Worm (Caenorhabditis elegans): ENCODE data around the gene F46C5.1.

F46C5.1 gene

DNA sequence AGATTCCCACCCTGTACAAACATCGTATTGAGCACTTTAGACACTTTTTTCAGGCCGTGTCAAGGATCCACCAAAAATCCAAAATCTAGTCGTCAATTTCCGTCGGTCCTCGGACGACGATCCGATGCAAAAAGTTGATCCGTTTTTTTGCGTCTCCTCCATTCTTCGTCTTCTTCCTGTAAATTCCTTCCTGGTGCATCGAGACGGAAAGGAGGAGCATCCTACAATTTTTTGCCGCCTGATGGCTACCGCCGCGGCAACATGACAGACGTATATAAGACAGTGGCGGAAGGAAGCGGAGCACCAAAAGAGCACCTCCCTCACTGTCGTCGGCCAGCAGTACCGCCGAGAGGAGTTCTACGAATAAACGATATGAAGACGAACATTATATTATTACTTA is 20.2 kb downstream of the F46C5.1 start, which contains the start of gene appg-2:
TSS of gene appg-2 (plus strand) at position 301 of the 400 bp plus-strand sequence.
- no peak for TF ChIP-seq F57A8.1 (GFP tag; optimal IDR thresholded peaks at IDR 0.05)
- no peak for TF ChIP-seq tbp1 (GFP tag; optimal IDR thresholded peaks at IDR 0.05)
- no peak for TF ChIP-seq lir-1 (GFP tag; conservative IDR thresholded peaks at IDR 0.05)
- no peak for TF ChIP-seq athp-1 (tag; optimal IDR thresholded peaks at IDR 0.05)
- 0 out of 2 replicates have a peak, but pooled peaks have one; percentile 17 for TF ChIP-seq zfh-2 (GFP tag; conservative IDR thresholded peaks at IDR 0.05)
- TF ChIP-seq lin-40 (tag; optimal IDR thresholded peaks at IDR 0.05), result no peak

DNA sequence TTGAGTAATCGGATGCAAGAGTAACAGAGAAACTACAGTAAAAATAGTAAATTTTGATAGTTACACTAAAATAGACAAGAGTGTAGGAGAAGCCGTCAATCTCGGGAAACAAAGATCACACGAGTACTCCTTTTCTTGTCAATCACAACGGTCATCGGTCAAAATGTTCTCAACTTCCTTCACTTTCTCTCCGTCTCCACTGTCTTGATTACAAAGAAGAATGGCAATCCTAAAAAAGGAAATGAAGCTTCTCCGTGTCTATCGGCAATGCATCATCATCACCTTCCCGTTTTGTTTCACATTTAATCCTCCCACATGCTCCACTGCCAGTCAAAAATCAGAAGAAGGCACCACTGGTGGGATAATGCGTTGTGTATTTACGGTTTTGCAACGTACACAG is 21.3 kb downstream of the F46C5.1 start:
- TF ChIP-seq ets-4 (GFP tag; optimal IDR thresholded peaks at IDR 0.05) (no peak), ekl-4 (GFP tag; IDR thresholded peaks at IDR 0.05) (no peak), cebp-2 (GFP tag; IDR thresholded peaks at IDR 0.05) (0 out of 2 replicates have a peak, but pooled peaks have one; percentile 31), B0261.1 (tag; optimal IDR thresholded peaks at IDR 0.05) (no peak), lag-1 (GFP tag; IDR thresholded peaks at IDR 0.05) (no peak), F57A8.1 (GFP tag; optimal IDR thresholded peaks at IDR 0.05) (no peak), ztf-22 (GFP tag; optimal IDR thresholded peaks at IDR 0.05) (no peak), T07F8.4 (tag; optimal IDR thresholded peaks at IDR 0.05) (no peak)

DNA sequence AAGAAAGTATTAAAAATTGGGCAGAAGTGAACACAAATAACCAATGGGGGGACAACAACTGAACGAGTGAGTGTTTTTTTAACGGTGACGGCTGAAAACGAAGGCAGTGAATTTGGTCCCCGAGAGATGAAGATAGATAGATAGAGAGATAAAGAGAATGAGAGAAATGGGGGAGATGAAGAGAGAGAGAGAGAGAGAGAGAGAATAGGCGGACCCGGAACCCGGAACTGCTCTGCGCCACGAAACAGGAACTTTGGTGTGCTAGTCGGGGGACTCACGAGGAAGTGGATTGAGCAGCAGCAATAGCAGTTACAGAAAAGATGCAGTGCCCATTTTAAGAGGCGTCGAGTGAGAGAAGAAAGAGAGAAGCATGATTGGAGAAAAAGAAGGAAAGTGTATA is 24.6 kb downstream of the F46C5.1 start:
- TF ChIP-seq Y79H2A.3 (GFP tag; conservative IDR thresholded peaks at IDR 0.05), result no peak
- no peak for TF ChIP-seq gei-17 (GFP tag; optimal IDR thresholded peaks at IDR 0.05)
- TF ChIP-seq K11D2.4 (GFP tag; IDR thresholded peaks at IDR 0.05), result no peak
- peak; percentile 5 for TF ChIP-seq ztf-18 (tag; optimal IDR thresholded peaks at IDR 0.05)
- TF ChIP-seq ZK185.1 (tag; optimal IDR thresholded peaks at IDR 0.05; ENCODE audit: poor library complexity, severe bottlenecking), result peak; percentile 31
- peak; percentile 8 for TF ChIP-seq madf-10 (tag; optimal IDR thresholded peaks at IDR 0.05)
- TF ChIP-seq attf-5 (GFP tag; optimal IDR thresholded peaks at IDR 0.05), result peak; percentile 26
- no peak for TF ChIP-seq T07F8.4 (tag; optimal IDR thresholded peaks at IDR 0.05)
- no peak for TF ChIP-seq F49E8.2 (tag; optimal IDR thresholded peaks at IDR 0.05; ENCODE audit: insufficient read depth)
- TF ChIP-seq somi-1 (GFP tag; optimal IDR thresholded peaks at IDR 0.05), result peak; percentile 63
- TF ChIP-seq hlh-26 (GFP tag; conservative IDR thresholded peaks at IDR 0.05), result no peak
- no peak for TF ChIP-seq aptf-2 (GFP tag; conservative IDR thresholded peaks at IDR 0.05)
- TF ChIP-seq lag-1 (GFP tag; IDR thresholded peaks at IDR 0.05), result no peak
- TF ChIP-seq egrh-3 (GFP tag; IDR thresholded peaks at IDR 0.05), result peak; percentile 41; the same call in 1 of the 2 replicates
- peak; percentile 66 for TF ChIP-seq chd-7 (tag; optimal IDR thresholded peaks at IDR 0.05)
- TF ChIP-seq Y53G8AR.9 (GFP tag; conservative IDR thresholded peaks at IDR 0.05), result no peak
- TF ChIP-seq rcor-1 (GFP tag; IDR thresholded peaks at IDR 0.05), result no peak
- TF ChIP-seq F23B12.7 (tag; optimal IDR thresholded peaks at IDR 0.05; ENCODE audit: insufficient read depth), result no peak
- no peak for TF ChIP-seq C17E4.6 (GFP tag; IDR thresholded peaks at IDR 0.05)
- no peak for TF ChIP-seq hsf-1 (GFP tag; IDR thresholded peaks at IDR 0.05)
- no peak for TF ChIP-seq let-526 (GFP tag; IDR thresholded peaks at IDR 0.05)
- no peak for TF ChIP-seq ceh-100 (GFP tag; IDR thresholded peaks at IDR 0.05)
- TF ChIP-seq C06A6.2 (GFP tag; conservative IDR thresholded peaks at IDR 0.05), result 0 out of 2 replicates have a peak, but pooled peaks have one; percentile 17
- 0 out of 2 replicates have a peak, but pooled peaks have one; percentile 17 for TF ChIP-seq hmg-20 (GFP tag; IDR thresholded peaks at IDR 0.05)
- TF ChIP-seq ztf-22 (GFP tag; optimal IDR thresholded peaks at IDR 0.05), result no peak
- TF ChIP-seq K12H6.12 (tag; optimal IDR thresholded peaks at IDR 0.05), result peak; percentile 94
- peak; percentile 79 for TF ChIP-seq ceh-27 (GFP tag; optimal IDR thresholded peaks at IDR 0.05)
- no peak for TF ChIP-seq ztf-28 (GFP tag; IDR thresholded peaks at IDR 0.05)
- no peak for TF ChIP-seq hlh-12 (tag; optimal IDR thresholded peaks at IDR 0.05)

All from whole organism, young adult.